Worm (Caenorhabditis elegans) whole organism, L2 larva: Measurements from ENCODE around the gene F09E5.16.

Experiments
- alr-1 ChIP-seq: fragments of 150-350 bp; optimal IDR thresholded peaks from 2 replicates; lab custom pipeline; 2014; ENCODE audit warnings: missing biosample characterization, missing genetic modification characterization
- egl-27 ChIP-seq: sonication (generic microtip); optimal IDR thresholded peaks from 3 replicates; lab custom pipeline; 2017; ENCODE audit warnings: missing biosample characterization, missing genetic modification reagents, missing genetic modification characterization
- elt-1 ChIP-seq: fragments of 150-350 bp; optimal IDR thresholded peaks from 2 replicates; lab custom pipeline; 2014; ENCODE audit warnings: missing biosample characterization, missing genetic modification characterization
- elt-3 ChIP-seq: sonication (generic microtip); optimal IDR thresholded peaks from 2 replicates; lab custom pipeline; 2017; ENCODE audit warnings: missing biosample characterization, missing genetic modification characterization
- lin-11 ChIP-seq: fragments of 150-350 bp; sonication (generic microtip); optimal IDR thresholded peaks from 2 replicates; lab custom pipeline; 2014; ENCODE audit warnings: missing biosample characterization, missing genetic modification characterization, inconsistent platforms, mixed read lengths
- mdl-1 ChIP-seq, 2 experiments: fragments of 150-350 bp in 1 of 2; sonication (generic microtip) in 1 of 2; optimal IDR thresholded peaks; 2 replicates each; lab custom pipeline; 2017; ENCODE audit warnings: missing biosample characterization in 2 of 2, missing genetic modification characterization in 2 of 2

- TF ChIP-seq elt-1 (tag; lab: Kevin White, UChicago) (no peak), alr-1 (no peak), lin-11 (no peak), elt-3 (no peak), mdl-1 (tag; optimal IDR thresholded peaks at IDR 0.05; lab: Kevin White, UChicago) (no peak), egl-27 (no peak)
These were observed 30.0 kb upstream of the F09E5.16 start, which contains the start of gene pink-1 for ce11 chrII:5395594-5395993.
